Fruit fly (Drosophila melanogaster): Measurements from ENCODE around the gene PyK.

- TF ChIP-seq CrebA (GFP tag; optimal IDR thresholded peaks at IDR 0.05; ENCODE audit: borderline replicate concordance) (no peak), br (GFP tag; optimal IDR thresholded peaks at IDR 0.05) (peak; percentile 76)
Measured at dm6 chr3R:22421618-22422017, 54.3 kb downstream of the PyK start.

Measured in whole organism, wandering third instar larva.